Worm (Caenorhabditis elegans) whole organism, L2 larva: ENCODE measurements around the gene C13A2.4.

Experiments
- R02D3.7 ChIP-seq: fragments of 150-350 bp; optimal IDR thresholded peaks from 2 replicates; lab custom pipeline; 2014; ENCODE audit warnings: missing biosample characterization, missing genetic modification characterization
- blmp-1 ChIP-seq: sonication (generic microtip); optimal IDR thresholded peaks from 2 replicates; lab custom pipeline; 2017; ENCODE audit warnings: missing genetic modification characterization, mild to moderate bottlenecking, missing compliant biosample characterization, antibody characterized with exemption, moderate library complexity; ENCODE audit not compliant: insufficient read depth
- ceh-82 ChIP-seq: fragments of 150-350 bp; optimal IDR thresholded peaks from 2 replicates; lab custom pipeline; 2014; ENCODE audit warnings: missing biosample characterization, missing genetic modification characterization
- nhr-12 ChIP-seq: fragments of 150-350 bp; optimal IDR thresholded peaks from 2 replicates; lab custom pipeline; 2014; ENCODE audit warnings: missing biosample characterization, missing genetic modification characterization
- nhr-129 ChIP-seq: fragments of 150-350 bp; optimal IDR thresholded peaks from 2 replicates; lab custom pipeline; 2014; ENCODE audit warnings: missing biosample characterization, missing genetic modification characterization
- snpc-4 ChIP-seq: fragments of 150-350 bp; optimal IDR thresholded peaks from 2 replicates; lab custom pipeline; 2014; ENCODE audit warnings: missing biosample characterization, missing genetic modification characterization
- unc-39 ChIP-seq: fragments of 150-350 bp; optimal IDR thresholded peaks from 2 replicates; lab custom pipeline; 2014; ENCODE audit warnings: missing biosample characterization, missing genetic modification characterization
- zag-1 ChIP-seq: fragments of 150-350 bp; optimal IDR thresholded peaks from 2 replicates; lab custom pipeline; 2014; ENCODE audit warnings: missing biosample characterization, missing genetic modification characterization
- ztf-4 ChIP-seq: fragments of 150-350 bp; optimal IDR thresholded peaks from 2 replicates; lab custom pipeline; 2014; ENCODE audit warnings: missing biosample characterization, missing genetic modification characterization

DNA sequence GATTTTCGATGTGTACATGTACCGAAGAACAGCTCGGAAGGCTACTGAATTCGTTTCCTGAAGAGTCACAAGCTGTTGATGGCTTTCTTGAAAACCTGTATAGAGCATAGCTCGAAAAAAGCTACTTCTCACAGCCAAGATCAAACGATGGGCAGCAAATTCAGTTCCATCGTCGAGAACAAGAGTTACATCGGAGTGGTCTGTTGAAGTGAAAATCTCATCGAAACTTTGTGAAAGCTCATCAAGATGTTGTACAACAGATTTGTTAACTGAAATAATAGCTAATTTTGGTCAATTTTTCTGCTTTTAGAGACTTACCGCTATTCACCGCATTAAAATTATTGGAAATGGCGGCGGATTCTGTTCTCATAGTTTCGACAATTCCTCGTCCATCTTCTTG is 42.5 kb upstream of the C13A2.4 start:
- TF ChIP-seq unc-39 (tag; lab: Kevin White, UChicago), result no peak
- TF ChIP-seq zag-1, result no peak
- TF ChIP-seq nhr-129 (tag; lab: Kevin White, UChicago), result no peak
- no peak for TF ChIP-seq R02D3.7 (tag; lab: Kevin White, UChicago)
- no peak for TF ChIP-seq ceh-82 (tag; lab: Kevin White, UChicago)
- no peak for TF ChIP-seq snpc-4 (tag; lab: Kevin White, UChicago)
- TF ChIP-seq nhr-12, result no peak
- TF ChIP-seq blmp-1, result no peak
- TF ChIP-seq ztf-4, result no peak
